Worm (Caenorhabditis elegans): ENCODE data around the gene F49F1.2.

The F49F1.2 gene

DNA sequence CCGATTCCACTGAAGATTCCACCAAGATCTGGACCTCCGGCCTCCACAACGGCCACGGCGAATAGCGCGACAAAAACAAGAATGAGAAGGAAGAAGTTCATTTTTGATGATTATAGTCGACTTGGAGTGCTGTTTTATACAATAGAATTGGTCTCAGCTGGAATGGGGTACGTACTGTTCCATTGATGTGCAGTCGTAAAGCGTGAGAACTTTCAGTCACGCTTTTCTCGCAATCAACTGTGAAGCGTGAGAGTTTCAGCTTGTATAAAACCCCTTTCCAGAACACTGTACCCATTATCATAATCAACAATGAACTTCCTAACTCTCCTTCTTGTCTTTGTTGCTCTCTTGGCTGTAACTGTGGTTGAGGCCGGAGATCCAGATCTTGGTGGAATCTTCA is at the start of gene F49F1.2, which contains the start of gene F49F1.4:
Gene F49F1.2, plus strand, starts transcription at position 310 of the 400 bp plus-strand sequence.
Gene F49F1.4, minus strand, starts transcription at position 101 of the 400 bp plus-strand sequence.
- TF ChIP-seq flt-1 (GFP tag; IDR thresholded peaks at IDR 0.05) (no peak), ztf-23 (GFP tag; IDR thresholded peaks at IDR 0.05) (no peak), T22C8.4 (GFP tag; IDR thresholded peaks at IDR 0.05) (no peak), med-1 (GFP tag; optimal IDR thresholded peaks at IDR 0.05; ENCODE audit: insufficient read depth) (no peak), ztf-29 (GFP tag; IDR thresholded peaks at IDR 0.05) (no peak), cog-1 (tag; optimal IDR thresholded peaks at IDR 0.05) (no peak), ref-1 (GFP tag; conservative IDR thresholded peaks at IDR 0.05) (no peak), klf-2 (GFP tag; conservative IDR thresholded peaks at IDR 0.05) (no peak), tab-1 (GFP tag; IDR thresholded peaks at IDR 0.05) (no peak)

DNA sequence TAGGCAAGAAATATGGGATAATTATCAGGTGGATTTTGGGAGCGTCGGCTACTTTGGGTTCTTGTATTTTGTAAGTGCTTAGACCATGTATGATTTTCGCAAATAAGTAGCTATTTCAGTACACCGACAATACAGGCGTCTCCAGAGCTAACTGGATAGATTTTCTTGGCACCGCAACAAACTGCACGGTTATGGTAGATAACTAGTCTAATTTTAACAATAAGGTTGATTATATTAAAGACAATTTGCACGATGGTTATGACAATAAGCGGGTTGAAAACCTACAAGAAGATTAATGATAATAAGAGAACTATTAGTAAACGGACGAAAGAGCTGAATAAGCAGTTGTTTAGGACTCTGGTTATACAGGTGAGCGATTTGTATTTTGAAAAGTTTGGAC is 48.4 kb upstream of the F49F1.2 start:
- TF ChIP-seq cog-1 (tag; optimal IDR thresholded peaks at IDR 0.05) (no peak), ztf-23 (GFP tag; IDR thresholded peaks at IDR 0.05) (no peak), klf-2 (GFP tag; conservative IDR thresholded peaks at IDR 0.05) (no peak), ref-1 (GFP tag; conservative IDR thresholded peaks at IDR 0.05) (no peak)

DNA sequence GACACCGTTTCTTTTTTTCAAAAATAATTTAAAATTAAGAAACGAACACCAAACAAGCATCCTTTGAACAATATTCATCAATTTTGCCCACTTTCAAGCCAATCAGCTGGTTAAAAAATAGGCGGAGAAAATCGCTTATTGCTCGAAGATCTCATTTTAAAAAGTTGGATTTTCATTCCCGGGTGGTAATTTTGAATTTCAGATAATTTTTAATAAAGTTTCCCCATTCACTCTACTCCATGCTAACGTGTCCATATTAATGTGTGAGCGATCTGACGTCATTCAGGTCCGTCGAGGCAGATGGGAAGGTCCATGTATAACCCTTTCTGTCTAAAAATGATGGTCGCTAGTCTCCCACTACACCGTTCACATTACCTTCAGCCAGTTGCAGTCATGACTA is 47.3 kb upstream of the F49F1.2 start, which contains the start of gene fbxb-55:
Gene fbxb-55, plus strand, starts transcription at position 301 of the 400 bp plus-strand sequence.
- TF ChIP-seq cog-1 (tag; optimal IDR thresholded peaks at IDR 0.05) (no peak), klf-2 (GFP tag; conservative IDR thresholded peaks at IDR 0.05) (no peak), flt-1 (GFP tag; IDR thresholded peaks at IDR 0.05) (no peak), tab-1 (GFP tag; IDR thresholded peaks at IDR 0.05) (no peak), ref-1 (GFP tag; conservative IDR thresholded peaks at IDR 0.05) (no peak), ztf-29 (GFP tag; IDR thresholded peaks at IDR 0.05) (no peak), T22C8.4 (GFP tag; IDR thresholded peaks at IDR 0.05) (no peak), med-1 (GFP tag; optimal IDR thresholded peaks at IDR 0.05; ENCODE audit: insufficient read depth) (no peak), ztf-23 (GFP tag; IDR thresholded peaks at IDR 0.05) (no peak)

DNA sequence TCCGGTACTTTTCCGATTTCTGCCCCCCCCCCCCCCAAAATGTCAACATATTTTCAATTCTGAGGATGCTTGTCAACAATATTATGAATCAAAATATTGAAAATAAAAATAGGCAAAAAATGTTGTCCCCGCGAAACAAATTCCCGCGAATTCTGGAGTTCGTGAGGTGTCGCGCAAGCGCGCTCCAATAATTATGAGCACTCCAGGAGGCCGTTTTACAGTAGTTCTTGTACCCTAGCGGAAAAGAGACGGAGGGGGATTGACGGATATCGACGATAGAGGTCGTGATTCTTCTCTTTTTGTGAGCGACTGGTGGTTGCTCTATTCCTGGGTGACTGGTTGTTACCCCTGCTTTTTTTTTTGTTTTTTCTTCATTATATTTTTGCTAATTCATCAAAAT is 44.9 kb upstream of the F49F1.2 start:
- TF ChIP-seq ztf-23 (GFP tag; IDR thresholded peaks at IDR 0.05) (0 out of 2 replicates have a peak, but pooled peaks have one; percentile 37), flt-1 (GFP tag; IDR thresholded peaks at IDR 0.05) (no peak), ref-1 (GFP tag; conservative IDR thresholded peaks at IDR 0.05) (no peak)

DNA sequence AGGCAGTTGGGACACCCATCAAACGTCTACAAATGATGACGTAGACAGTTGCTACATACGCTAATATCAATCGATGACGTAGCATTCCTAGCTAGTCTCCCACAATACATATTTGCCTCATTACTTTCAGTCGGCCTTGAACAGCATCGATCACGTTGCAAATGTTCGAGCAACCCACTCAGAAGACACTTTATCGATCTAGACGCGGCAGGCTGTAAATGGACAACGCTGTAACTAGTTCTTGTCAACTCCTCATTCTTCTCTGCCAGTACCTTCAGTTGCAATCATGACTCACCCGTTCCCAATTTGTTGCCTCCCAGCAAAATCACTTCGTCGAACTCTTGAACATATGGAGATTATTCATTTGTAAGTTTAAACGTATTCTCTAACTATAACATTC is 43.7 kb upstream of the F49F1.2 start, which contains the start of gene pqn-75:
Gene pqn-75, plus strand, starts transcription at position 301 of the 400 bp plus-strand sequence.
- no peak for TF ChIP-seq T22C8.4 (GFP tag; IDR thresholded peaks at IDR 0.05)
- TF ChIP-seq ref-1 (GFP tag; conservative IDR thresholded peaks at IDR 0.05): no peak
- no peak for TF ChIP-seq tab-1 (GFP tag; IDR thresholded peaks at IDR 0.05)
- TF ChIP-seq flt-1 (GFP tag; IDR thresholded peaks at IDR 0.05): no peak
- TF ChIP-seq med-1 (GFP tag; optimal IDR thresholded peaks at IDR 0.05; ENCODE audit: insufficient read depth): no peak
- no peak for TF ChIP-seq klf-2 (GFP tag; conservative IDR thresholded peaks at IDR 0.05)
- no peak for TF ChIP-seq cog-1 (tag; optimal IDR thresholded peaks at IDR 0.05)
- TF ChIP-seq ztf-23 (GFP tag; IDR thresholded peaks at IDR 0.05): no peak

DNA sequence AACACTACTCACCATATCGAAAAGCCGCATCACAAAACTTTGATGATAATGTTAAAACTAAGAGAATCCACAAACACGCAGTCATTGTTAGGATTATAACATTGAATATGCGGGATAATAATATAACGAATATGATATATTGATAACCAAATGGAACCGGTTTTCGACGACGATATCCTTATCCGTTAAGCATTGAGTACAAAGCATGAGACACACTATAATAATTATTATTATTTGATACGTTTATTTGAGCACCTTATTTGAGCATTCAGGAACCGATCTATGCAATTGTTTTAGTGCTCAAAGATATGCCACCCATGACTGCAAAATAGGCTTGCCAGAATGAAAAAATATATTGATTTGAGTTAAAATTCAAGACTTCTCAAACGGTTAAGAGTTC is 41.1 kb upstream of the F49F1.2 start, which contains the start of gene W03D2.9:
Gene W03D2.9, minus strand, starts transcription at position 101 of the 400 bp plus-strand sequence.
- TF ChIP-seq ztf-29 (GFP tag; IDR thresholded peaks at IDR 0.05) (no peak), T22C8.4 (GFP tag; IDR thresholded peaks at IDR 0.05) (no peak), cog-1 (tag; optimal IDR thresholded peaks at IDR 0.05) (no peak), med-1 (GFP tag; optimal IDR thresholded peaks at IDR 0.05; ENCODE audit: insufficient read depth) (no peak), ztf-23 (GFP tag; IDR thresholded peaks at IDR 0.05) (no peak), flt-1 (GFP tag; IDR thresholded peaks at IDR 0.05) (no peak), ref-1 (GFP tag; conservative IDR thresholded peaks at IDR 0.05) (no peak), tab-1 (GFP tag; IDR thresholded peaks at IDR 0.05) (no peak), klf-2 (GFP tag; conservative IDR thresholded peaks at IDR 0.05) (no peak)

DNA sequence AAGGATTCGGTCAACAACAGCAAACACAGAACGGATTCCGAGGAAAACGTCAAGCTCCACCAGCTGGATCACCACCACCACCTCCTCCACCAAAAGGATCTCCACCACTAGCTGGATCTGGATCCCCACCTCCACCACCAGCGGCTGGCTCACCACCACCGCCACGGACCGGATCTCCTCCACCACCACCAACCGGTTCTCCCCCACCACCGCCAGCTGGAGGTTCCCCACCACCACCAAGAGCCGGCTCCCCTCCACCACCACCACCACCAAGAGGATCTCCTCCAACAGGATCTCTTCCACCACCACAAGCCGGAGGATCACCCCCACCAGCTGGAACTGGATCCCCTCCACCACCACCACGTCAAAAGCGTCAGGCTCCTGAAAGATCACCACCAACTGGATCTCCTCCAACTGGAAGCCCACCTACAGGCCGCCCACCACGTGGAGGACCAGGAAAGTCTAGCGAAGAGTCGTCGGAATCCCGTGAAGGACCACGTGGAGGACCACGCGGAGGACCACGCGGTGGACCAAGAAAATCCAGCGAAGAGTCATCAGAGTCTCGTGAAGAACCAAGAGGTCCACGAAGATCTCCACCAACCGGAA is 39.0 kb upstream of the F49F1.2 start:
- TF ChIP-seq ztf-23 (GFP tag; IDR thresholded peaks at IDR 0.05) (no peak), ref-1 (GFP tag; conservative IDR thresholded peaks at IDR 0.05) (no peak), flt-1 (GFP tag; IDR thresholded peaks at IDR 0.05) (0 out of 2 replicates have a peak, but pooled peaks have one; percentile 26), tab-1 (GFP tag; IDR thresholded peaks at IDR 0.05) (0 out of 2 replicates have a peak, but pooled peaks have one; percentile 38)

DNA sequence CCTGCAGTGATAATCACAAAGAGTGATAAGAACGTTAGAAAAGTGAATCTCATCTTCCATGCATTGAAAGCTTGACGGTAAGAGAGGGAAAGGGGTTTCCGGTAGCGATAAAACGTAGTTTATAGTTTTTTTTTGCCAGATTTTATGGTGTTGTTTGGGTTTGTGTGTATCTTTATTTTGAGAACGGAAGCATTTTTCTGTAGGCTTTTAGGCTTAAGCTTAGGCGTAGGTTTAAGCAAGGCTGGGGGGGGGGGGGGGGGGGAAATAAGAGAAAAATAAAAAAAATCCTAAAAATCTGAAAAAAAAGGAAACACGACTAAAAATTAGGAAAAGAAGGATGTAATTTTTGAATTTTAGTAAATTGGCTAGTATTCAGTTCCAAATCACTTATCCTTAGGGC is 36.8 kb upstream of the F49F1.2 start, which contains the start of gene C35B1.8:
Gene C35B1.8, minus strand, starts transcription at position 101 of the 400 bp plus-strand sequence.
- TF ChIP-seq med-1 (GFP tag; optimal IDR thresholded peaks at IDR 0.05; ENCODE audit: insufficient read depth) (no peak), klf-2 (GFP tag; conservative IDR thresholded peaks at IDR 0.05) (no peak), T22C8.4 (GFP tag; IDR thresholded peaks at IDR 0.05) (no peak), cog-1 (tag; optimal IDR thresholded peaks at IDR 0.05) (no peak)

DNA sequence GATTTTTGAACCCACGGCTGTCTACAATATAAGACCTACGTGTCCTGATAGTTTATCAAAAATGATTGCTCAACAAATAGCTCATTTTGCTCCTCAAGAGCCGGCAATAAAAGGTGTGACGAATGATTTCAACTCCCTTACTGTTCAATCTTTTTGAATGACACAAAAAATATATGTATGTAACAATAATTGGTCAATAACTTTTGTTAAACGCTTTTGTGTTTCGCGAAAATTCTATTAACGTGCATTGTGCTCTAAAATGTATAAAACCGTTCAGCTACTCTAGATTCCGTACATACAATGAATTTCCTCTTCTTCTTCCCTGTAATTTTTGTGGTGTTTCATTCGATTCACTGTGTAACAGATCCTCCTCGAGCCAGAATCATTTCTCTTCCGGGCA is 36.2 kb upstream of the F49F1.2 start, which contains the start of gene C35B1.4:
Gene C35B1.4, plus strand, starts transcription at position 301 of the 400 bp plus-strand sequence.
- no peak for TF ChIP-seq ztf-29 (GFP tag; IDR thresholded peaks at IDR 0.05)
- no peak for TF ChIP-seq ref-1 (GFP tag; conservative IDR thresholded peaks at IDR 0.05)
- TF ChIP-seq flt-1 (GFP tag; IDR thresholded peaks at IDR 0.05): no peak
- TF ChIP-seq klf-2 (GFP tag; conservative IDR thresholded peaks at IDR 0.05): no peak
- no peak for TF ChIP-seq T22C8.4 (GFP tag; IDR thresholded peaks at IDR 0.05)
- TF ChIP-seq tab-1 (GFP tag; IDR thresholded peaks at IDR 0.05): no peak
- TF ChIP-seq cog-1 (tag; optimal IDR thresholded peaks at IDR 0.05): no peak
- no peak for TF ChIP-seq med-1 (GFP tag; optimal IDR thresholded peaks at IDR 0.05; ENCODE audit: insufficient read depth)
- no peak for TF ChIP-seq ztf-23 (GFP tag; IDR thresholded peaks at IDR 0.05)

DNA sequence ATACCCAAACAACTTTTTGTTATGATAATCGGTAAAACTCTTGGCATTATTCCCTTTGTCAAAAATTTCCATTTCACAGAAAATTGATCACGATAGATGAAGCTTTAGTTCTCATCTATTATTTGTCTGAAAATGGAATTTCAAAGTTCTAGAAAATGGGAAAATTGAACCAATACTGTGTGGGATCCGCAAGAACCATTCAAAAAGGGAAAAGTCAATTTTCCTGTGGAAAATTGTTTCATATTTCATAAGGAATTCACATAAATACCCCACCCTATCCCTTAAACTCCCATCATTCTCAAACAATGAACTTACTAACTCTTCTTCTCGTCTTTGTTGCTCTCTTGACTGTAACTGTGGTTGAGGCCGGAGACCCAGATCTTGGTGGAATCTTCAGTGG is 34.9 kb upstream of the F49F1.2 start, which contains the start of the genes C35B1.9 and C35B1.3:
Gene C35B1.9, minus strand, starts transcription at position 101 of the 400 bp plus-strand sequence.
Gene C35B1.3, plus strand, starts transcription at position 306 of the 400 bp plus-strand sequence.
- no peak for TF ChIP-seq T22C8.4 (GFP tag; IDR thresholded peaks at IDR 0.05)
- TF ChIP-seq cog-1 (tag; optimal IDR thresholded peaks at IDR 0.05): no peak
- no peak for TF ChIP-seq flt-1 (GFP tag; IDR thresholded peaks at IDR 0.05)
- TF ChIP-seq ztf-29 (GFP tag; IDR thresholded peaks at IDR 0.05): no peak
- no peak for TF ChIP-seq klf-2 (GFP tag; conservative IDR thresholded peaks at IDR 0.05)
- no peak for TF ChIP-seq tab-1 (GFP tag; IDR thresholded peaks at IDR 0.05)
- no peak for TF ChIP-seq ref-1 (GFP tag; conservative IDR thresholded peaks at IDR 0.05)
- TF ChIP-seq med-1 (GFP tag; optimal IDR thresholded peaks at IDR 0.05; ENCODE audit: insufficient read depth): no peak
- no peak for TF ChIP-seq ztf-23 (GFP tag; IDR thresholded peaks at IDR 0.05)

Data from whole organism, midembryonic.